Comparison of ENCODE assay signal across 5 worm cellular contexts in genomic region chrV:14008353-14008859, ce11.
TF ChIP-seq lines count a peak whose summit lies in the region.

No protein-coding gene starts in this region.

TF ChIP-seq in whole organism, L1 larva, 84 proteins besides CTCF, POLR2A, EP300 and RAD21 (continued from another document and continues in another):
- no peak for TF ChIP-seq rnt-1 (tag; optimal IDR thresholded peaks at IDR 0.05; lab: Kevin White, UChicago)
- peak; percentile 41 for TF ChIP-seq mep-1 (tag; optimal IDR thresholded peaks at IDR 0.05; lab: Kevin White, UChicago)
- TF ChIP-seq lir-3 (tag; optimal IDR thresholded peaks at IDR 0.05; lab: Kevin White, UChicago; ENCODE audit: poor library complexity): no peak
- no peak for TF ChIP-seq lin-39 (tag; optimal IDR thresholded peaks at IDR 0.05; lab: Kevin White, UChicago)
- peak; percentile 20 for TF ChIP-seq nhr-90 (tag; optimal IDR thresholded peaks at IDR 0.05; lab: Kevin White, UChicago; ENCODE audit: poor library complexity)
- no peak for TF ChIP-seq nhr-11 (tag; optimal IDR thresholded peaks at IDR 0.05; lab: Kevin White, UChicago)
- TF ChIP-seq blmp-1 (tag; optimal IDR thresholded peaks at IDR 0.05; lab: Kevin White, UChicago): peak; percentile 34
- TF ChIP-seq nhr-47 (tag; optimal IDR thresholded peaks at IDR 0.05; lab: Kevin White, UChicago): no peak
- TF ChIP-seq ama-1 (optimal IDR thresholded peaks at IDR 0.05; lab: Kevin White, UChicago): no peak
- TF ChIP-seq lsy-2 (tag; optimal IDR thresholded peaks at IDR 0.05; lab: Kevin White, UChicago): peak; percentile 7 to 33
- TF ChIP-seq C04F5.9 (tag; optimal IDR thresholded peaks at IDR 0.05; lab: Kevin White, UChicago): no peak
- no peak for TF ChIP-seq unc-130 (tag; optimal IDR thresholded peaks at IDR 0.05; lab: Kevin White, UChicago)
- no peak for TF ChIP-seq fos-1 (tag; optimal IDR thresholded peaks at IDR 0.05; lab: Kevin White, UChicago)
- no peak for TF ChIP-seq alr-1 (tag; optimal IDR thresholded peaks at IDR 0.05; lab: Kevin White, UChicago; ENCODE audit: borderline replicate concordance)
- no peak for TF ChIP-seq fkh-4 (tag; optimal IDR thresholded peaks at IDR 0.05; lab: Kevin White, UChicago; ENCODE audit: borderline replicate concordance)
- no peak for TF ChIP-seq aha-1 (tag; optimal IDR thresholded peaks at IDR 0.05; lab: Kevin White, UChicago)
- no peak for TF ChIP-seq swsn-7 (tag; optimal IDR thresholded peaks at IDR 0.05; lab: Kevin White, UChicago)
- no peak for TF ChIP-seq ceh-90 (tag; optimal IDR thresholded peaks at IDR 0.05; lab: Kevin White, UChicago)
- TF ChIP-seq nhr-19 (GFP tag; conservative IDR thresholded peaks at IDR 0.05; lab: Robert Waterston, UW): no peak
- TF ChIP-seq unc-30 (tag; optimal IDR thresholded peaks at IDR 0.05; lab: Kevin White, UChicago): no peak
- no peak for TF ChIP-seq ztf-4 (tag; optimal IDR thresholded peaks at IDR 0.05; lab: Kevin White, UChicago)
- TF ChIP-seq mab-9 (GFP tag; IDR thresholded peaks at IDR 0.05; lab: Robert Waterston, UW): peak; percentile 36; the same call in 1 of the 2 replicates
- no peak for TF ChIP-seq grh-1 (GFP tag; IDR thresholded peaks at IDR 0.05; lab: Robert Waterston, UW)
- no peak for TF ChIP-seq nhr-84 (tag; optimal IDR thresholded peaks at IDR 0.05; lab: Kevin White, UChicago)
- TF ChIP-seq lin-14 (GFP tag; optimal IDR thresholded peaks at IDR 0.05; lab: Kevin White, UChicago): peak; percentile 42
- TF ChIP-seq ceh-88 (GFP tag; IDR thresholded peaks at IDR 0.05; lab: Robert Waterston, UW): no peak
- no peak for TF ChIP-seq sptf-1 (tag; optimal IDR thresholded peaks at IDR 0.05; lab: Kevin White, UChicago)

TF ChIP-seq in whole organism, L2 larva, 48 proteins besides CTCF, POLR2A, EP300 and RAD21 (continued from another document and continues in another):
- TF ChIP-seq nhr-21 (tag; optimal IDR thresholded peaks at IDR 0.05; lab: Kevin White, UChicago) (no peak), zag-1 (tag; optimal IDR thresholded peaks at IDR 0.05; lab: Kevin White, UChicago) (no peak), nhr-12 (tag; optimal IDR thresholded peaks at IDR 0.05; lab: Kevin White, UChicago) (no peak), nhr-237 (tag; optimal IDR thresholded peaks at IDR 0.05; lab: Kevin White, UChicago) (no peak), mab-5 (tag; optimal IDR thresholded peaks at IDR 0.05; lab: Kevin White, UChicago) (no peak), nhr-6 (tag; optimal IDR thresholded peaks at IDR 0.05; lab: Kevin White, UChicago) (no peak), ztf-1 (GFP tag; conservative IDR thresholded peaks at IDR 0.05; lab: Robert Waterston, UW) (no peak), nhr-23 (tag; optimal IDR thresholded peaks at IDR 0.05; lab: Kevin White, UChicago) (no peak), unc-55 (GFP tag; optimal IDR thresholded peaks at IDR 0.05; lab: Kevin White, UChicago) (no peak), ztf-4 (tag; optimal IDR thresholded peaks at IDR 0.05; lab: Kevin White, UChicago) (no peak), ZK546.5 (tag; optimal IDR thresholded peaks at IDR 0.05; lab: Kevin White, UChicago) (no peak), lin-39 (tag; optimal IDR thresholded peaks at IDR 0.05; lab: Kevin White, UChicago) (no peak), elt-3 (tag; optimal IDR thresholded peaks at IDR 0.05; lab: Kevin White, UChicago) (no peak), aly-2 (tag; optimal IDR thresholded peaks at IDR 0.05; lab: Kevin White, UChicago) (no peak), sma-9 (GFP tag; optimal IDR thresholded peaks at IDR 0.05; lab: Kevin White, UChicago) (peak; percentile 16), sma-9 (tag; optimal IDR thresholded peaks at IDR 0.05; lab: Kevin White, UChicago) (no peak), nhr-11 (tag; optimal IDR thresholded peaks at IDR 0.05; lab: Kevin White, UChicago) (no peak), elt-1 (tag; optimal IDR thresholded peaks at IDR 0.05; lab: Kevin White, UChicago) (no peak), mdl-1 (tag; optimal IDR thresholded peaks at IDR 0.05; lab: Kevin White, UChicago) (no peak), sma-3 (GFP tag; optimal IDR thresholded peaks at IDR 0.05; lab: Kevin White, UChicago) (peak; percentile 19), nhr-77 (tag; optimal IDR thresholded peaks at IDR 0.05; lab: Kevin White, UChicago) (no peak), ztf-11 (tag; optimal IDR thresholded peaks at IDR 0.05; lab: Kevin White, UChicago) (no peak), nhr-10 (tag; optimal IDR thresholded peaks at IDR 0.05; lab: Kevin White, UChicago) (no peak), peb-1 (tag; optimal IDR thresholded peaks at IDR 0.05; lab: Kevin White, UChicago) (no peak), sem-4 (tag; optimal IDR thresholded peaks at IDR 0.05; lab: Kevin White, UChicago) (no peak), snpc-4 (tag; optimal IDR thresholded peaks at IDR 0.05; lab: Kevin White, UChicago) (no peak), unc-39 (tag; optimal IDR thresholded peaks at IDR 0.05; lab: Kevin White, UChicago) (no peak), lsy-2 (tag; optimal IDR thresholded peaks at IDR 0.05; lab: Kevin White, UChicago) (peak in 1 of 2 experiments; percentile 45), R02D3.7 (tag; optimal IDR thresholded peaks at IDR 0.05; lab: Kevin White, UChicago) (no peak)

TF ChIP-seq in whole organism, L3 larva, 47 proteins besides CTCF, POLR2A, EP300 and RAD21 (continued from another document):
- no peak for TF ChIP-seq R02D3.7 (tag; optimal IDR thresholded peaks at IDR 0.05; lab: Kevin White, UChicago)
- no peak for TF ChIP-seq daf-12 (tag; optimal IDR thresholded peaks at IDR 0.05; lab: Kevin White, UChicago)
- no peak for TF ChIP-seq ZK546.5 (tag; optimal IDR thresholded peaks at IDR 0.05; lab: Kevin White, UChicago)
- no peak for TF ChIP-seq ceh-82 (tag; optimal IDR thresholded peaks at IDR 0.05; lab: Kevin White, UChicago)
- TF ChIP-seq nhr-28 (tag; optimal IDR thresholded peaks at IDR 0.05; lab: Kevin White, UChicago): no peak
- no peak for TF ChIP-seq nhr-11 (tag; optimal IDR thresholded peaks at IDR 0.05; lab: Kevin White, UChicago)
- peak; percentile 56 for TF ChIP-seq lsy-12 (tag; optimal IDR thresholded peaks at IDR 0.05; lab: Kevin White, UChicago)
- TF ChIP-seq egl-5 (tag; optimal IDR thresholded peaks at IDR 0.05; lab: Kevin White, UChicago): no peak
- TF ChIP-seq nhr-67 (tag; optimal IDR thresholded peaks at IDR 0.05; lab: Kevin White, UChicago): no peak
- TF ChIP-seq snpc-4 (tag; optimal IDR thresholded peaks at IDR 0.05; lab: Kevin White, UChicago): no peak
- TF ChIP-seq skn-1 (tag; optimal IDR thresholded peaks at IDR 0.05; lab: Kevin White, UChicago): no peak
- TF ChIP-seq fos-1 (tag; optimal IDR thresholded peaks at IDR 0.05; lab: Kevin White, UChicago): no peak
- TF ChIP-seq elt-3 (tag; optimal IDR thresholded peaks at IDR 0.05; lab: Kevin White, UChicago): no peak
- no peak for TF ChIP-seq tbx-2 (tag; optimal IDR thresholded peaks at IDR 0.05; lab: Kevin White, UChicago)
- TF ChIP-seq ceh-9 (tag; optimal IDR thresholded peaks at IDR 0.05; lab: Kevin White, UChicago): no peak
- no peak for TF ChIP-seq mml-1 (tag; optimal IDR thresholded peaks at IDR 0.05; lab: Kevin White, UChicago)
- peak; percentile 47 for TF ChIP-seq nfya-1 (tag; optimal IDR thresholded peaks at IDR 0.05; lab: Kevin White, UChicago; ENCODE audit: insufficient read depth)
- no peak for TF ChIP-seq mdl-1 (tag; optimal IDR thresholded peaks at IDR 0.05; lab: Kevin White, UChicago)
- peak; percentile 21 for TF ChIP-seq ama-1 (optimal IDR thresholded peaks at IDR 0.05; lab: Kevin White, UChicago)
- no peak for TF ChIP-seq aly-2 (tag; optimal IDR thresholded peaks at IDR 0.05; lab: Kevin White, UChicago)
- peak; percentile 33 for TF ChIP-seq hmg-11 (tag; optimal IDR thresholded peaks at IDR 0.05; lab: Kevin White, UChicago)
- TF ChIP-seq nhr-77 (tag; optimal IDR thresholded peaks at IDR 0.05; lab: Kevin White, UChicago): no peak

TF ChIP-seq in whole organism, L4 larva, 104 proteins besides CTCF, POLR2A, EP300 and RAD21 (continued from another document and continues in another):
- TF ChIP-seq saeg-2 (GFP tag; IDR thresholded peaks at IDR 0.05; lab: Robert Waterston, UW) (no peak), mdt-29 (GFP tag; IDR thresholded peaks at IDR 0.05; lab: Robert Waterston, UW) (no peak), ama-1 (optimal IDR thresholded peaks at IDR 0.05; lab: Kevin White, UChicago) (peak; percentile 90), hlh-11 (tag; optimal IDR thresholded peaks at IDR 0.05; lab: Kevin White, UChicago) (peak; percentile 64), nhr-10 (tag; optimal IDR thresholded peaks at IDR 0.05; lab: Kevin White, UChicago) (no peak), ceh-62 (tag; optimal IDR thresholded peaks at IDR 0.05; lab: Kevin White, UChicago) (no peak), daf-12 (tag; optimal IDR thresholded peaks at IDR 0.05; lab: Kevin White, UChicago) (no peak), nhr-42 (GFP tag; IDR thresholded peaks at IDR 0.05; lab: Robert Waterston, UW) (no peak), tra-1 (GFP tag; IDR thresholded peaks at IDR 0.05; lab: Robert Waterston, UW) (no peak), hmg-1.1 (GFP tag; IDR thresholded peaks at IDR 0.05; lab: Robert Waterston, UW) (no peak), ceh-28 (tag; optimal IDR thresholded peaks at IDR 0.05; lab: Kevin White, UChicago) (no peak), jun-1 (tag; optimal IDR thresholded peaks at IDR 0.05; lab: Kevin White, UChicago) (no peak), rbr-2 (tag; optimal IDR thresholded peaks at IDR 0.05; lab: Kevin White, UChicago) (peak; percentile 28), sdz-12 (GFP tag; optimal IDR thresholded peaks at IDR 0.05; lab: Kevin White, UChicago) (no peak), spr-3 (GFP tag; optimal IDR thresholded peaks at IDR 0.05; lab: Kevin White, UChicago) (peak; percentile 14), F10B5.3 (tag; optimal IDR thresholded peaks at IDR 0.05; lab: Kevin White, UChicago) (no peak), php-3 (GFP tag; IDR thresholded peaks at IDR 0.05; lab: Robert Waterston, UW) (no peak), Y105C5A.15 (GFP tag; IDR thresholded peaks at IDR 0.05; lab: Robert Waterston, UW) (no peak), pha-4 (GFP tag; IDR thresholded peaks at IDR 0.05; lab: Robert Waterston, UW) (peak; percentile 35; the same call in 1 of the 2 replicates), pha-4 (tag; optimal IDR thresholded peaks at IDR 0.05; lab: Kevin White, UChicago) (no peak), egl-43 (GFP tag; IDR thresholded peaks at IDR 0.05; lab: Robert Waterston, UW) (no peak), gei-8 (GFP tag; optimal IDR thresholded peaks at IDR 0.05; lab: Kevin White, UChicago) (no peak), dmd-6 (GFP tag; IDR thresholded peaks at IDR 0.05; lab: Robert Waterston, UW) (peak; percentile 62; the same call in 1 of the 2 replicates), nhr-48 (tag; optimal IDR thresholded peaks at IDR 0.05; lab: Kevin White, UChicago) (peak; percentile 4), zip-2 (tag; optimal IDR thresholded peaks at IDR 0.05; lab: Kevin White, UChicago) (no peak), dmd-9 (GFP tag; IDR thresholded peaks at IDR 0.05; lab: Robert Waterston, UW) (no peak), aly-2 (tag; optimal IDR thresholded peaks at IDR 0.05; lab: Kevin White, UChicago) (no peak), ctbp-1 (GFP tag; IDR thresholded peaks at IDR 0.05; lab: Robert Waterston, UW) (0 out of 2 replicates have a peak, but pooled peaks have one; percentile 13), ztf-7 (tag; optimal IDR thresholded peaks at IDR 0.05; lab: Kevin White, UChicago) (no peak), ceh-44 (GFP tag; IDR thresholded peaks at IDR 0.05; lab: Robert Waterston, UW) (no peak), lin-15B (tag; optimal IDR thresholded peaks at IDR 0.05; lab: Kevin White, UChicago) (no peak), ceh-20 (GFP tag; IDR thresholded peaks at IDR 0.05; lab: Robert Waterston, UW) (0 out of 2 replicates have a peak, but pooled peaks have one; percentile 24), lin-1 (GFP tag; IDR thresholded peaks at IDR 0.05; lab: Robert Waterston, UW) (no peak), lin-38 (GFP tag; IDR thresholded peaks at IDR 0.05; lab: Robert Waterston, UW) (peak; percentile 47), spr-1 (tag; optimal IDR thresholded peaks at IDR 0.05; lab: Kevin White, UChicago) (no peak)

TF ChIP-seq in whole organism, young adult, 124 proteins besides CTCF, POLR2A, EP300 and RAD21 (continued from another document and continues in another):
- no peak for TF ChIP-seq dpl-1 (GFP tag; optimal IDR thresholded peaks at IDR 0.05; lab: Kevin White, UChicago)
- TF ChIP-seq attf-5 (GFP tag; optimal IDR thresholded peaks at IDR 0.05; lab: Kevin White, UChicago): peak; percentile 61
- TF ChIP-seq ceh-91 (GFP tag; IDR thresholded peaks at IDR 0.05; lab: Robert Waterston, UW): no peak
- peak; percentile 27 for TF ChIP-seq zim-3 (tag; optimal IDR thresholded peaks at IDR 0.05; lab: Kevin White, UChicago)
- no peak for TF ChIP-seq Y95B8A.8 (GFP tag; IDR thresholded peaks at IDR 0.05; lab: Robert Waterston, UW)
- TF ChIP-seq attf-6 (GFP tag; IDR thresholded peaks at IDR 0.05; lab: Robert Waterston, UW): peak; percentile 75; the same call in 1 of the 2 replicates
- no peak for TF ChIP-seq unc-62 (GFP tag; optimal IDR thresholded peaks at IDR 0.05; lab: Kevin White, UChicago)
- TF ChIP-seq attf-3 (GFP tag; conservative IDR thresholded peaks at IDR 0.05; lab: Robert Waterston, UW): no peak
- TF ChIP-seq akir-1 (GFP tag; optimal IDR thresholded peaks at IDR 0.05; lab: Kevin White, UChicago): no peak
- no peak for TF ChIP-seq ceh-27 (GFP tag; optimal IDR thresholded peaks at IDR 0.05; lab: Kevin White, UChicago)
- peak; percentile 16; the same call in 1 of the 2 replicates for TF ChIP-seq F33H1.4 (GFP tag; IDR thresholded peaks at IDR 0.05; lab: Robert Waterston, UW)
- TF ChIP-seq nhr-90 (tag; optimal IDR thresholded peaks at IDR 0.05; lab: Kevin White, UChicago): peak; percentile 17
- TF ChIP-seq F52B5.7 (tag; optimal IDR thresholded peaks at IDR 0.05; lab: Kevin White, UChicago): no peak
- peak; percentile 77 for TF ChIP-seq repo-1 (tag; optimal IDR thresholded peaks at IDR 0.05; lab: Kevin White, UChicago)
- TF ChIP-seq bed-2 (GFP tag; IDR thresholded peaks at IDR 0.05; lab: Robert Waterston, UW): no peak
- no peak for TF ChIP-seq egl-18 (GFP tag; IDR thresholded peaks at IDR 0.05; lab: Robert Waterston, UW)
- no peak for TF ChIP-seq unc-130 (GFP tag; optimal IDR thresholded peaks at IDR 0.05; lab: Kevin White, UChicago)
- no peak for TF ChIP-seq B0035.1 (tag; optimal IDR thresholded peaks at IDR 0.05; lab: Kevin White, UChicago)
- no peak for TF ChIP-seq F57C9.4 (tag; optimal IDR thresholded peaks at IDR 0.05; lab: Kevin White, UChicago)
- peak; percentile 49 for TF ChIP-seq athp-1 (tag; optimal IDR thresholded peaks at IDR 0.05; lab: Kevin White, UChicago)
- no peak for TF ChIP-seq Y79H2A.3 (GFP tag; conservative IDR thresholded peaks at IDR 0.05; lab: Robert Waterston, UW)
- TF ChIP-seq aptf-3 (GFP tag; IDR thresholded peaks at IDR 0.05; lab: Robert Waterston, UW): no peak
- no peak for TF ChIP-seq ceh-58 (GFP tag; IDR thresholded peaks at IDR 0.05; lab: Robert Waterston, UW)
- TF ChIP-seq F37B4.10 (GFP tag; IDR thresholded peaks at IDR 0.05; lab: Robert Waterston, UW): no peak
- TF ChIP-seq gei-17 (GFP tag; optimal IDR thresholded peaks at IDR 0.05; lab: Kevin White, UChicago): no peak
- no peak for TF ChIP-seq lsy-27 (tag; optimal IDR thresholded peaks at IDR 0.05; lab: Kevin White, UChicago; ENCODE audit: borderline replicate concordance, insufficient read depth)
- peak; percentile 41 for TF ChIP-seq rcor-1 (GFP tag; IDR thresholded peaks at IDR 0.05; lab: Robert Waterston, UW)
- TF ChIP-seq snpc-3.4 (tag; optimal IDR thresholded peaks at IDR 0.05; lab: Kevin White, UChicago): no peak
- TF ChIP-seq F10E7.11 (tag; optimal IDR thresholded peaks at IDR 0.05; lab: Kevin White, UChicago): peak; percentile 44
- peak; percentile 30 for TF ChIP-seq die-1 (tag; optimal IDR thresholded peaks at IDR 0.05; lab: Kevin White, UChicago)
- no peak for TF ChIP-seq F57A8.1 (GFP tag; optimal IDR thresholded peaks at IDR 0.05; lab: Kevin White, UChicago)
- TF ChIP-seq ceh-79 (tag; optimal IDR thresholded peaks at IDR 0.05; lab: Kevin White, UChicago): no peak
- peak; percentile 30; the same call in 1 of the 2 replicates for TF ChIP-seq lin-26 (GFP tag; IDR thresholded peaks at IDR 0.05; lab: Robert Waterston, UW)
- TF ChIP-seq madf-3 (GFP tag; IDR thresholded peaks at IDR 0.05; lab: Robert Waterston, UW): peak; percentile 72; the same call in 1 of the 2 replicates
- TF ChIP-seq nfyb-1 (GFP tag; IDR thresholded peaks at IDR 0.05; lab: Robert Waterston, UW): peak; percentile 62; the same call in 1 of the 2 replicates
- no peak for TF ChIP-seq cebp-1 (GFP tag; IDR thresholded peaks at IDR 0.05; lab: Robert Waterston, UW)
- peak; percentile 40 for TF ChIP-seq cebp-1 (tag; optimal IDR thresholded peaks at IDR 0.05; lab: Kevin White, UChicago)
- TF ChIP-seq ztf-26 (tag; optimal IDR thresholded peaks at IDR 0.05; lab: Kevin White, UChicago): peak; percentile 47
- TF ChIP-seq ztf-25 (GFP tag; IDR thresholded peaks at IDR 0.05; lab: Robert Waterston, UW): no peak
